Worm (Caenorhabditis elegans) whole organism, young adult: ENCODE data around the gene F28A10.7.
A peak's percentile ranks its signal among the peaks of the same experiment; 100 is the strongest.

Source experiments
- B0019.2 ChIP-seq: fragments of 200-800 bp; sonication (Bioruptor generic); conservative IDR thresholded peaks from 2 replicates; pipeline ENCODE4 v1.3.6; 2022; ENCODE audit warnings: missing genetic modification reagents, missing genetic modification characterization, missing compliant biosample characterization
- F37B4.10 ChIP-seq: fragments of 200-800 bp; sonication (Bioruptor generic); IDR thresholded peaks from 2 replicates; pipeline ENCODE4 v1.3.6; 2022; ENCODE audit warnings: missing genetic modification characterization, missing compliant biosample characterization
- F57A8.1 ChIP-seq: fragments of 200-800 bp; sonication (Bioruptor generic); optimal IDR thresholded peaks from 2 replicates; lab custom pipeline; 2018; ENCODE audit warnings: mild to moderate bottlenecking, missing genetic modification characterization, moderate library complexity, missing compliant biosample characterization
- K11D2.4 ChIP-seq: fragments of 200-800 bp; sonication (Bioruptor generic); IDR thresholded peaks from 2 replicates; pipeline ENCODE4 v1.3.6; 2022; ENCODE audit warnings: missing genetic modification reagents, missing genetic modification characterization, missing compliant biosample characterization
- Y53G8AR.9 ChIP-seq: fragments of 200-800 bp; sonication (Bioruptor generic); conservative IDR thresholded peaks from 2 replicates; pipeline ENCODE4 v1.3.6; 2022; ENCODE audit warnings: missing genetic modification reagents, missing genetic modification characterization, missing compliant biosample characterization
- Y56A3A.18 ChIP-seq: fragments of 200-800 bp; sonication (Bioruptor generic); IDR thresholded peaks from 2 replicates; pipeline ENCODE4 v1.3.6; 2022; ENCODE audit warnings: missing genetic modification reagents, missing genetic modification characterization, missing compliant biosample characterization
- Y67H2A.10 ChIP-seq: fragments of 200-800 bp; sonication (Bioruptor generic); conservative IDR thresholded peaks from 2 replicates; pipeline ENCODE4 v1.3.6; 2022; ENCODE audit warnings: missing genetic modification reagents, missing genetic modification characterization, missing compliant biosample characterization
- Y79H2A.3 ChIP-seq: fragments of 200-800 bp; sonication (Bioruptor generic); conservative IDR thresholded peaks from 2 replicates; pipeline ENCODE4 v1.3.6; 2022; ENCODE audit warnings: missing genetic modification reagents, missing genetic modification characterization, missing compliant biosample characterization
- ZK185.1 ChIP-seq: sonication (generic microtip); optimal IDR thresholded peaks from 2 replicates; lab custom pipeline; 2016; ENCODE audit warnings: mild to moderate bottlenecking, missing genetic modification characterization, missing compliant biosample characterization; ENCODE audit not compliant: poor library complexity, severe bottlenecking
- akir-1 ChIP-seq: fragments of 200-800 bp; sonication (Bioruptor generic); optimal IDR thresholded peaks from 2 replicates; lab custom pipeline; 2018; ENCODE audit warnings: mild to moderate bottlenecking, missing genetic modification characterization, moderate library complexity, missing compliant biosample characterization
- ama-1 ChIP-seq, 3 experiments: fragments of 150-350 bp in 1 of 3; sonication (generic microtip) in 2 of 3; optimal IDR thresholded peaks; 2 replicates each; lab custom pipeline; 2014 to 2018; ENCODE audit warnings: missing biosample characterization in 2 of 3, missing genetic modification characterization in 2 of 3, missing genetic modification reagents in 2 of 3
- aptf-3 ChIP-seq: fragments of 200-800 bp; sonication (Bioruptor generic); IDR thresholded peaks from 2 replicates; pipeline ENCODE4 v1.3.6; 2022; ENCODE audit warnings: missing genetic modification characterization, missing compliant biosample characterization
- atf-7 ChIP-seq: sonication (generic microtip); optimal IDR thresholded peaks from 2 replicates; lab custom pipeline; 2017; ENCODE audit warnings: mild to moderate bottlenecking, missing genetic modification characterization, missing compliant biosample characterization
- ccch-3 ChIP-seq: fragments of 200-800 bp; sonication (Bioruptor generic); optimal IDR thresholded peaks from 2 replicates; lab custom pipeline; 2018; ENCODE audit warnings: mild to moderate bottlenecking, missing genetic modification characterization, missing compliant biosample characterization
- ceh-100 ChIP-seq: fragments of 200-800 bp; sonication (Bioruptor generic); IDR thresholded peaks from 2 replicates; pipeline ENCODE4 v1.3.6; 2022; ENCODE audit warnings: missing genetic modification reagents, missing genetic modification characterization, missing compliant biosample characterization
- ceh-58 ChIP-seq: fragments of 200-800 bp; sonication (Bioruptor generic); IDR thresholded peaks from 2 replicates; pipeline ENCODE4 v1.3.6; 2022; ENCODE audit warnings: missing genetic modification characterization, missing compliant biosample characterization
- ceh-79 ChIP-seq: sonication (generic microtip); optimal IDR thresholded peaks from 2 replicates; lab custom pipeline; 2017; ENCODE audit warnings: mild to moderate bottlenecking, missing genetic modification characterization, missing compliant biosample characterization
- chd-7 ChIP-seq: sonication (generic microtip); optimal IDR thresholded peaks from 2 replicates; lab custom pipeline; 2016; ENCODE audit warnings: mild to moderate bottlenecking, missing genetic modification characterization, moderate library complexity, missing compliant biosample characterization
- die-1 ChIP-seq: sonication (generic microtip); optimal IDR thresholded peaks from 2 replicates; lab custom pipeline; 2016; ENCODE audit warnings: missing genotype, mild to moderate bottlenecking, missing genetic modification characterization, missing compliant biosample characterization
- dox-1 ChIP-seq: fragments of 200-800 bp; sonication (Bioruptor generic); IDR thresholded peaks from 2 replicates; pipeline ENCODE4 v1.3.6; 2022; ENCODE audit warnings: missing genetic modification reagents, missing genetic modification characterization, missing compliant biosample characterization
- efl-1 ChIP-seq: fragments of 150-350 bp; optimal IDR thresholded peaks from 2 replicates; lab custom pipeline; 2014; ENCODE audit warnings: missing biosample characterization, missing genetic modification reagents, missing genetic modification characterization
- hrde-1 ChIP-seq: sonication (generic microtip); optimal IDR thresholded peaks from 2 replicates; lab custom pipeline; 2016; ENCODE audit warnings: missing genetic modification characterization, mild to moderate bottlenecking, missing compliant biosample characterization, moderate library complexity, missing genotype, missing genetic modification reagents, borderline replicate concordance
- lag-1 ChIP-seq: fragments of 200-800 bp; sonication (Bioruptor generic); IDR thresholded peaks from 2 replicates; pipeline ENCODE4 v1.3.6; 2022; ENCODE audit warnings: missing genetic modification reagents, missing genetic modification characterization, missing compliant biosample characterization
- let-526 ChIP-seq: fragments of 200-800 bp; sonication (Bioruptor generic); IDR thresholded peaks from 2 replicates; pipeline ENCODE4 v1.3.6; 2022; ENCODE audit warnings: missing genetic modification reagents, missing genetic modification characterization, missing compliant biosample characterization
- lin-26 ChIP-seq: fragments of 200-800 bp; sonication (Bioruptor generic); IDR thresholded peaks from 2 replicates; pipeline ENCODE4 v1.3.6; 2022; ENCODE audit warnings: missing genetic modification reagents, missing genetic modification characterization, missing compliant biosample characterization
- lin-40 ChIP-seq: sonication (generic microtip); optimal IDR thresholded peaks from 2 replicates; lab custom pipeline; 2016; ENCODE audit warnings: missing genetic modification characterization, mild to moderate bottlenecking, missing compliant biosample characterization, missing genotype, missing genetic modification reagents
- lsy-27 ChIP-seq: sonication (generic microtip); optimal IDR thresholded peaks from 2 replicates; lab custom pipeline; 2017; ENCODE audit warnings: missing genetic modification characterization, mild to moderate bottlenecking, missing compliant biosample characterization, antibody characterized with exemption, missing genotype, borderline replicate concordance; ENCODE audit not compliant: insufficient read depth
- madf-10 ChIP-seq: sonication (generic microtip); optimal IDR thresholded peaks from 2 replicates; lab custom pipeline; 2016; ENCODE audit warnings: mild to moderate bottlenecking, missing genetic modification characterization, missing compliant biosample characterization
- madf-6 ChIP-seq: fragments of 200-800 bp; sonication (Bioruptor generic); IDR thresholded peaks from 2 replicates; pipeline ENCODE4 v1.3.6; 2022; ENCODE audit warnings: missing genetic modification reagents, missing genetic modification characterization, missing compliant biosample characterization
- madf-8 ChIP-seq: fragments of 200-800 bp; sonication (Bioruptor generic); conservative IDR thresholded peaks from 2 replicates; pipeline ENCODE4 v1.3.6; 2022; ENCODE audit warnings: missing genetic modification reagents, missing genetic modification characterization, missing compliant biosample characterization
- mxl-1 ChIP-seq: sonication (generic microtip); optimal IDR thresholded peaks from 2 replicates; lab custom pipeline; 2016; ENCODE audit warnings: missing genetic modification characterization, missing compliant biosample characterization
- nhr-179 ChIP-seq: sonication (generic microtip); optimal IDR thresholded peaks from 2 replicates; lab custom pipeline; 2016; ENCODE audit warnings: mild to moderate bottlenecking, missing genetic modification characterization, missing compliant biosample characterization
- rcor-1 ChIP-seq: fragments of 200-800 bp; sonication (Bioruptor generic); IDR thresholded peaks from 2 replicates; pipeline ENCODE4 v1.3.6; 2022; ENCODE audit warnings: missing genetic modification reagents, missing genetic modification characterization, missing compliant biosample characterization
- repo-1 ChIP-seq: sonication (generic microtip); optimal IDR thresholded peaks from 2 replicates; lab custom pipeline; 2017; ENCODE audit warnings: mild to moderate bottlenecking, missing genetic modification characterization, missing compliant biosample characterization
- sea-2 ChIP-seq: fragments of 200-800 bp; sonication (Bioruptor generic); IDR thresholded peaks from 2 replicates; pipeline ENCODE4 v1.3.6; 2022; ENCODE audit warnings: missing genetic modification characterization, missing compliant biosample characterization
- snpc-1.3 ChIP-seq: sonication (generic microtip); optimal IDR thresholded peaks from 2 replicates; lab custom pipeline; 2017; ENCODE audit warnings: missing genetic modification characterization, mild to moderate bottlenecking, missing compliant biosample characterization, antibody characterized with exemption, moderate library complexity, missing genotype, missing genetic modification reagents; ENCODE audit not compliant: insufficient read depth
- snpc-3.4 ChIP-seq: sonication (generic microtip); optimal IDR thresholded peaks from 2 replicates; lab custom pipeline; 2017; ENCODE audit warnings: missing genetic modification characterization, mild to moderate bottlenecking, missing compliant biosample characterization, antibody characterized with exemption, moderate library complexity, missing genotype, missing genetic modification reagents
- snpc-4 ChIP-seq, 5 experiments: fragments of 150-350 bp in 1 of 5; sonication (generic microtip) in 4 of 5; optimal IDR thresholded peaks; 2 replicates each; lab custom pipeline; 2014 to 2018; ENCODE audit warnings: missing genetic modification characterization in 5 of 5, missing biosample characterization in 3 of 5, antibody characterized with exemption in 2 of 5, mild to moderate bottlenecking in 2 of 5, missing compliant biosample characterization in 2 of 5, missing genotype in 2 of 5, moderate library complexity in 2 of 5, missing genetic modification reagents in 1 of 5
- sptf-2 ChIP-seq: fragments of 200-800 bp; sonication (Bioruptor generic); optimal IDR thresholded peaks from 2 replicates; lab custom pipeline; 2018; ENCODE audit warnings: mild to moderate bottlenecking, missing genetic modification characterization, missing compliant biosample characterization
- tbp1 ChIP-seq: fragments of 200-800 bp; sonication (Bioruptor generic); optimal IDR thresholded peaks from 2 replicates; lab custom pipeline; 2018; ENCODE audit warnings: mild to moderate bottlenecking, missing genetic modification characterization, missing compliant biosample characterization
- tbx-9 ChIP-seq: sonication (generic microtip); optimal IDR thresholded peaks from 2 replicates; lab custom pipeline; 2016; ENCODE audit warnings: borderline replicate concordance, missing genetic modification characterization, inconsistent platforms, missing compliant biosample characterization
- zfh-2 ChIP-seq: fragments of 200-800 bp; sonication (Bioruptor generic); conservative IDR thresholded peaks from 2 replicates; pipeline ENCODE4 v1.3.6; 2022; ENCODE audit warnings: missing genetic modification reagents, missing genetic modification characterization, missing compliant biosample characterization
- zim-3 ChIP-seq: sonication (generic microtip); optimal IDR thresholded peaks from 2 replicates; lab custom pipeline; 2017; ENCODE audit warnings: mild to moderate bottlenecking, missing genetic modification characterization, moderate library complexity, missing compliant biosample characterization
- ztf-18 ChIP-seq: sonication (generic microtip); optimal IDR thresholded peaks from 2 replicates; lab custom pipeline; 2016; ENCODE audit warnings: missing genotype, mild to moderate bottlenecking, missing genetic modification characterization, missing compliant biosample characterization
- ztf-22 ChIP-seq: fragments of 200-800 bp; sonication (Bioruptor generic); optimal IDR thresholded peaks from 2 replicates; lab custom pipeline; 2018; ENCODE audit warnings: mild to moderate bottlenecking, missing genetic modification characterization, moderate library complexity, missing compliant biosample characterization
- ztf-25 ChIP-seq: fragments of 200-800 bp; sonication (Bioruptor generic); IDR thresholded peaks from 2 replicates; pipeline ENCODE4 v1.3.6; 2022; ENCODE audit warnings: missing genetic modification reagents, missing genetic modification characterization, missing compliant biosample characterization

The F28A10.7 gene

DNA sequence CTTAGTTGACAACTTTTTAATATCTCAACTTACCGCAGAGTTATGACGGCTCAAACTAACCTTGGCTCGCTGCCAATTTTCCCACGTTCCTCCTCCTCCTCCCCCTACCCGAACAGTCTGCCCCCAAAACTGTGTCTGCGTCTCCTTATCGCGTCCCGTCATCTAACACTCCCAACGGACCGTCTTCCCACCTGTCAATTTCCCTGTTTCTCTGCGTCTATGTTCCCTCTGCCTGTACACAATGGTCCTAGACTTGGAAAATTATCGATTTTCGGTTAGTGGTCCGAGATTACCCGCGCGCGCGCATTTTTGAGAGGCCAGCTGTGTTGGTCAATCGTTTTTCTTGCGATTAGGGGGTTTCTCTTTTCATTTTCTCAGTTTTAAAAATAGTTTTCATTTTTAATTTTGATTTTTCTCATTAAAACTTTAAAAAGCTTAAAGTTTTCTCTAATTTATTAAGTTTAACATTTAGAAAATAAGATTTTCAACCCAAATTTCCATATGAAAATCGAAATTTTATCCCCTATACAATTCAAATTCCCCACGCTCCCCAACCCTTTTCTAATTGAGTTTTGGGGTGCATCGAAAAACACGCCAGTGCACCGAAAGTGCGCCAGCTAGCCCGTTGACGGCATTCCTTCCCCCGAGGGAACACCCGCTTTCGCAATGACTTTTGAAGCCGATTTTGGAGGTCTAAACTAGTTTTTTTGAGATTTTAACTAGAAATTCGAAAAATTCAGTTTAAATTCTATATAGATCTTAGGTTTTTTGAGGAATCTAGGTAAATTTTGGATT, 27.7 kb upstream of the F28A10.7 start, which contains the start of gene alg-2 (continued):
- TF ChIP-seq Y53G8AR.9 (no peak), chd-7 (tag; lab: Kevin White, UChicago) (no peak), madf-8 (GFP tag; lab: Robert Waterston, UW) (peak; percentile 74), snpc-3.4 (tag; lab: Kevin White, UChicago) (no peak), hrde-1 (tag; lab: Kevin White, UChicago) (no peak), zfh-2 (GFP tag; lab: Robert Waterston, UW) (no peak; the same call in 1 of the 2 replicates), ztf-25 (GFP tag; lab: Robert Waterston, UW) (no peak), F57A8.1 (GFP tag; lab: Kevin White, UChicago) (no peak), F37B4.10 (GFP tag; lab: Robert Waterston, UW) (no peak), Y67H2A.10 (GFP tag; lab: Robert Waterston, UW) (no peak), sptf-2 (GFP tag; lab: Kevin White, UChicago) (no peak), zim-3 (tag; lab: Kevin White, UChicago) (no peak), dox-1 (GFP tag; lab: Robert Waterston, UW) (peak; percentile 36; the same call in 1 of the 2 replicates), mxl-1 (tag; lab: Kevin White, UChicago) (no peak), ceh-79 (tag; lab: Kevin White, UChicago) (no peak), ceh-58 (GFP tag; lab: Robert Waterston, UW) (no peak), ZK185.1 (tag; lab: Kevin White, UChicago) (no peak), madf-10 (tag; lab: Kevin White, UChicago) (no peak), madf-6 (GFP tag; lab: Robert Waterston, UW) (peak; percentile 91), lsy-27 (tag; lab: Kevin White, UChicago) (no peak), let-526 (GFP tag; lab: Robert Waterston, UW) (no peak), K11D2.4 (no peak), ztf-18 (tag; lab: Kevin White, UChicago) (peak; percentile 91), tbp1 (GFP tag; lab: Kevin White, UChicago) (no peak), snpc-4 (GFP tag; optimal IDR thresholded peaks at IDR 0.05; lab: Kevin White, UChicago) (no peak), snpc-4 (tag; optimal IDR thresholded peaks at IDR 0.05; lab: Kevin White, UChicago) (no peak), B0019.2 (GFP tag; lab: Robert Waterston, UW) (no peak), sea-2 (GFP tag; lab: Robert Waterston, UW) (no peak), Y56A3A.18 (no peak), ama-1 (optimal IDR thresholded peaks at IDR 0.05; lab: Kevin White, UChicago) (no peak), ama-1 (GFP tag; optimal IDR thresholded peaks at IDR 0.05; lab: Kevin White, UChicago) (no peak), lin-26 (GFP tag; lab: Robert Waterston, UW) (no peak), ztf-22 (GFP tag; lab: Kevin White, UChicago) (no peak), lin-40 (no peak), nhr-179 (tag; lab: Kevin White, UChicago) (no peak), repo-1 (tag; lab: Kevin White, UChicago) (no peak), Y79H2A.3 (GFP tag; lab: Robert Waterston, UW) (no peak), lag-1 (GFP tag; lab: Robert Waterston, UW) (no peak), die-1 (tag; lab: Kevin White, UChicago) (peak; percentile 22), ccch-3 (GFP tag; lab: Kevin White, UChicago) (no peak), rcor-1 (GFP tag; lab: Robert Waterston, UW) (no peak), ceh-100 (GFP tag; lab: Robert Waterston, UW) (no peak), atf-7 (no peak), tbx-9 (tag; lab: Kevin White, UChicago) (no peak), snpc-1.3 (tag; lab: Kevin White, UChicago) (no peak), efl-1 (GFP tag; lab: Kevin White, UChicago) (peak; percentile 77), aptf-3 (GFP tag; lab: Robert Waterston, UW) (0 out of 2 replicates have a peak, but pooled peaks have one; percentile 10), akir-1 (GFP tag; lab: Kevin White, UChicago) (no peak)
